Fruit fly (Drosophila melanogaster) whole organism, embryonic: ENCODE results near the gene E2f1.

Source experiments
- CG11696 ChIP-seq: fragments of 200-800 bp; sonication (Bioruptor generic); IDR thresholded peaks from 2 replicates; pipeline ENCODE4 v1.3.6; 2022; ENCODE audit warnings: missing biosample characterization, missing genetic modification characterization
- CG11723 ChIP-seq: fragments of 200-800 bp; sonication (Bioruptor generic); optimal IDR thresholded peaks from 2 replicates; lab custom pipeline; 2017; ENCODE audit warnings: missing biosample characterization, mild to moderate bottlenecking, missing genetic modification characterization
- CG13123 ChIP-seq: fragments of 200-800 bp; sonication (Bioruptor generic); optimal IDR thresholded peaks from 2 replicates; lab custom pipeline; 2016; ENCODE audit warnings: missing biosample characterization, missing genetic modification characterization
- CG13287 ChIP-seq: fragments of 200-800 bp; sonication (Bioruptor generic); IDR thresholded peaks from 2 replicates; pipeline ENCODE4 v1.3.6; 2022; ENCODE audit warnings: missing biosample characterization, missing genetic modification characterization; ENCODE audit not compliant: partially characterized antibody
- CG15514 ChIP-seq: fragments of 200-800 bp; sonication (Bioruptor generic); optimal IDR thresholded peaks from 3 replicates; lab custom pipeline; 2017; ENCODE audit warnings: missing biosample characterization, missing genetic modification characterization, mild to moderate bottlenecking, moderate library complexity, missing genetic modification reagents
- CG16815 ChIP-seq: fragments of 200-800 bp; sonication (Bioruptor generic); optimal IDR thresholded peaks from 3 replicates; lab custom pipeline; 2017; ENCODE audit warnings: missing biosample characterization, mild to moderate bottlenecking, missing genetic modification characterization
- CG17186 ChIP-seq: fragments of 200-800 bp; sonication (Bioruptor generic); optimal IDR thresholded peaks from 3 replicates; lab custom pipeline; 2017; ENCODE audit warnings: missing biosample characterization, missing genetic modification reagents, missing genetic modification characterization
- CG17912 ChIP-seq: fragments of 200-800 bp; sonication (Bioruptor generic); optimal IDR thresholded peaks from 2 replicates; lab custom pipeline; 2018; ENCODE audit warnings: missing biosample characterization, mild to moderate bottlenecking, missing genetic modification characterization
- CG18599 ChIP-seq: fragments of 200-800 bp; sonication (Bioruptor generic); optimal IDR thresholded peaks from 3 replicates; lab custom pipeline; 2017; ENCODE audit warnings: missing biosample characterization, missing genetic modification characterization, mild to moderate bottlenecking, moderate library complexity, missing genetic modification reagents
- CG18764 ChIP-seq: fragments of 200-800 bp; sonication (Bioruptor generic); optimal IDR thresholded peaks from 3 replicates; lab custom pipeline; 2016; ENCODE audit warnings: missing biosample characterization, missing genetic modification characterization
- CG2889 ChIP-seq: fragments of 200-800 bp; sonication (Bioruptor generic); IDR thresholded peaks from 3 replicates; pipeline ENCODE4 v1.3.6; 2022; ENCODE audit warnings: missing biosample characterization, missing genetic modification characterization
- CG31388 ChIP-seq: fragments of 200-800 bp; sonication (Bioruptor generic); optimal IDR thresholded peaks from 2 replicates; lab custom pipeline; 2016; ENCODE audit warnings: missing biosample characterization, missing genetic modification characterization
- CG3838 ChIP-seq: fragments of 200-800 bp; sonication (Bioruptor generic); optimal IDR thresholded peaks from 3 replicates; lab custom pipeline; 2016; ENCODE audit warnings: missing biosample characterization, missing genetic modification characterization
- CG4282 ChIP-seq: fragments of 200-800 bp; sonication (Bioruptor generic); optimal IDR thresholded peaks from 2 replicates; lab custom pipeline; 2016; ENCODE audit warnings: missing biosample characterization, missing genetic modification characterization
- CG4730 ChIP-seq: fragments of 200-800 bp; sonication (Bioruptor generic); IDR thresholded peaks from 2 replicates; pipeline ENCODE4 v1.3.6; 2022; ENCODE audit warnings: missing biosample characterization, missing genetic modification characterization
- CG4854 ChIP-seq: fragments of 200-800 bp; sonication (Bioruptor generic); optimal IDR thresholded peaks from 2 replicates; lab custom pipeline; 2016; ENCODE audit warnings: missing biosample characterization, missing genetic modification characterization, inconsistent platforms
- CG6765 ChIP-seq: fragments of 200-800 bp; sonication (Bioruptor generic); optimal IDR thresholded peaks from 3 replicates; lab custom pipeline; 2017; ENCODE audit warnings: missing biosample characterization, mild to moderate bottlenecking, missing genetic modification characterization
- CG9932 ChIP-seq: fragments of 200-800 bp; sonication (Bioruptor generic); IDR thresholded peaks from 2 replicates; pipeline ENCODE4 v1.3.6; 2022; ENCODE audit warnings: missing biosample characterization, missing genetic modification characterization
- Camta ChIP-seq: fragments of 200-800 bp; sonication (Bioruptor generic); optimal IDR thresholded peaks from 2 replicates; lab custom pipeline; 2016; ENCODE audit warnings: missing biosample characterization, missing genetic modification characterization
- D ChIP-seq, 2 experiments: fragments of 200-800 bp in 1 of 2; fragments of >200 bp in 1 of 2; sonication (Bioruptor generic) in 1 of 2; optimal IDR thresholded peaks; 2 replicates in 1 of 2; 3 replicates in 1 of 2; lab custom pipeline; 2017; ENCODE audit warnings: mild to moderate bottlenecking in 1 of 2, missing biosample characterization in 1 of 2, missing genetic modification characterization in 1 of 2, missing genetic modification reagents in 1 of 2
- D19A ChIP-seq: fragments of 200-800 bp; optimal IDR thresholded peaks from 3 replicates; lab custom pipeline; 2019; ENCODE audit warnings: missing biosample characterization, mild to moderate bottlenecking, missing genetic modification characterization, moderate library complexity
- D19B ChIP-seq: fragments of 200-800 bp; sonication (Bioruptor generic); optimal IDR thresholded peaks from 2 replicates; lab custom pipeline; 2017; ENCODE audit warnings: missing biosample characterization, mild to moderate bottlenecking, missing genetic modification characterization
- Ets65A ChIP-seq: fragments of 200-800 bp; sonication (Bioruptor generic); peaks from one replicate; lab custom pipeline; 2016; ENCODE audit warnings: missing biosample characterization, missing genetic modification characterization
- Mrtf ChIP-seq: fragments of 200-800 bp; sonication (Bioruptor generic); IDR thresholded peaks from 3 replicates; pipeline ENCODE4 v1.3.6; 2022; ENCODE audit warnings: missing biosample characterization, missing genetic modification characterization
- Oli ChIP-seq: fragments of 200-800 bp; sonication (Bioruptor generic); optimal IDR thresholded peaks from 2 replicates; lab custom pipeline; 2018; ENCODE audit warnings: missing biosample characterization, mild to moderate bottlenecking, missing genetic modification characterization, moderate library complexity
- PHDP ChIP-seq: fragments of 200-800 bp; sonication (Bioruptor generic); optimal IDR thresholded peaks from 3 replicates; lab custom pipeline; 2018; ENCODE audit warnings: missing biosample characterization, mild to moderate bottlenecking, missing genetic modification characterization, moderate library complexity
- Scr ChIP-seq: fragments of 200-800 bp; sonication (Bioruptor generic); IDR thresholded peaks from 2 replicates; pipeline ENCODE4 v1.3.6; 2022; ENCODE audit warnings: missing biosample characterization, missing genetic modification characterization; ENCODE audit not compliant: partially characterized antibody
- ac ChIP-seq: fragments of 200-800 bp; sonication (Bioruptor generic); optimal IDR thresholded peaks from 3 replicates; lab custom pipeline; 2017; ENCODE audit warnings: missing biosample characterization, mild to moderate bottlenecking, missing genetic modification characterization
- ap ChIP-seq: fragments of 200-800 bp; sonication (Bioruptor generic); IDR thresholded peaks from 2 replicates; pipeline ENCODE4 v1.3.6; 2022; ENCODE audit warnings: missing biosample characterization, missing genetic modification characterization
- cato ChIP-seq: fragments of 200-800 bp; sonication (Bioruptor generic); optimal IDR thresholded peaks from 2 replicates; lab custom pipeline; 2016; ENCODE audit warnings: missing biosample characterization, missing genetic modification characterization, borderline replicate concordance
- chm ChIP-seq: fragments of 200-800 bp; sonication (Bioruptor generic); IDR thresholded peaks from 2 replicates; pipeline ENCODE4 v1.3.6; 2022; ENCODE audit warnings: missing biosample characterization, missing genetic modification characterization
- danr ChIP-seq: fragments of 200-800 bp; sonication (Bioruptor generic); IDR thresholded peaks from 2 replicates; pipeline ENCODE4 v1.3.6; 2022; ENCODE audit warnings: missing biosample characterization, missing genetic modification characterization
- emc ChIP-seq: fragments of 200-800 bp; sonication (Bioruptor generic); optimal IDR thresholded peaks from 2 replicates; lab custom pipeline; 2016; ENCODE audit warnings: missing biosample characterization, missing genetic modification characterization
- fd96Cb ChIP-seq: fragments of 200-800 bp; sonication (Bioruptor generic); optimal IDR thresholded peaks from 2 replicates; lab custom pipeline; 2018; ENCODE audit warnings: missing biosample characterization, mild to moderate bottlenecking, missing genetic modification characterization, moderate library complexity
- insv ChIP-seq, 2 experiments: fragments of 200-800 bp; sonication (Bioruptor generic); optimal IDR thresholded peaks; 3 replicates each; lab custom pipeline; 2016 to 2018; ENCODE audit warnings: missing biosample characterization in 2 of 2, missing genetic modification characterization in 2 of 2
- inv ChIP-seq: fragments of 200-800 bp; sonication (Bioruptor generic); IDR thresholded peaks from 2 replicates; pipeline ENCODE4 v1.3.6; 2022; ENCODE audit warnings: missing biosample characterization, missing genetic modification characterization; ENCODE audit not compliant: partially characterized antibody
- lab ChIP-seq: fragments of 200-800 bp; sonication (Bioruptor generic); optimal IDR thresholded peaks from 3 replicates; lab custom pipeline; 2017; ENCODE audit warnings: missing biosample characterization, missing genetic modification characterization, mild to moderate bottlenecking, moderate library complexity, missing genetic modification reagents
- lmd ChIP-seq: fragments of 200-800 bp; sonication (Bioruptor generic); IDR thresholded peaks from 2 replicates; pipeline ENCODE4 v1.3.6; 2022; ENCODE audit warnings: missing biosample characterization, missing genetic modification characterization
- mld ChIP-seq: fragments of 200-800 bp; sonication (Bioruptor generic); IDR thresholded peaks from 3 replicates; pipeline ENCODE4 v1.3.6; 2022; ENCODE audit warnings: missing biosample characterization, missing genetic modification characterization; ENCODE audit not compliant: partially characterized antibody
- otp ChIP-seq: fragments of 200-800 bp; sonication (Bioruptor generic); IDR thresholded peaks from 3 replicates; pipeline ENCODE4, ENCODE4 v1.3.6; 2022; ENCODE audit warnings: missing biosample characterization, missing genetic modification characterization
- pan ChIP-seq, 4 experiments: fragments of >200 bp in 3 of 4; fragments of 200-800 bp in 1 of 4; sonication (Bioruptor generic) in 1 of 4; optimal IDR thresholded peaks in 3 of 4; IDR thresholded peaks in 1 of 4; 2 replicates each; pipeline versions ENCODE4 v1.3.6 to Lab custom; 2017 to 2022; ENCODE audit warnings: missing biosample characterization in 2 of 4, missing genetic modification characterization in 2 of 4, mixed read lengths in 1 of 4
- pfk ChIP-seq: fragments of 200-800 bp; sonication (Bioruptor generic); optimal IDR thresholded peaks from 2 replicates; lab custom pipeline; 2018; ENCODE audit warnings: missing biosample characterization, mild to moderate bottlenecking, missing genetic modification characterization, moderate library complexity
- schlank ChIP-seq: fragments of 200-800 bp; sonication (Bioruptor generic); optimal IDR thresholded peaks from 2 replicates; lab custom pipeline; 2018; ENCODE audit warnings: missing biosample characterization, mild to moderate bottlenecking, missing genetic modification characterization
- sens-2 ChIP-seq: fragments of 200-800 bp; sonication (Bioruptor generic); IDR thresholded peaks from 2 replicates; pipeline ENCODE4 v1.3.6; 2022; ENCODE audit warnings: missing biosample characterization, missing genetic modification characterization
- sim ChIP-seq: fragments of 200-800 bp; sonication (Bioruptor generic); IDR thresholded peaks from 2 replicates; pipeline ENCODE4 v1.3.6; 2022; ENCODE audit warnings: missing biosample characterization, missing genetic modification characterization
- tgo ChIP-seq: fragments of 200-800 bp; sonication (Bioruptor generic); IDR thresholded peaks from 3 replicates; pipeline ENCODE4 v1.3.6; 2022; ENCODE audit warnings: missing biosample characterization, missing genetic modification characterization
- trh ChIP-seq: fragments of 200-800 bp; sonication (Bioruptor generic); optimal IDR thresholded peaks from 2 replicates; lab custom pipeline; 2016; ENCODE audit warnings: missing biosample characterization, missing genetic modification characterization
- ttk ChIP-seq: fragments of 200-800 bp; sonication (Bioruptor generic); IDR thresholded peaks from 2 replicates; pipeline ENCODE4 v2.1.2; 2022; ENCODE audit warnings: missing biosample characterization, missing genetic modification characterization
- twi ChIP-seq: fragments of 200-800 bp; optimal IDR thresholded peaks from 2 replicates; lab custom pipeline; 2019; ENCODE audit warnings: missing biosample characterization, mild to moderate bottlenecking, missing genetic modification characterization, moderate library complexity
- zen ChIP-seq: fragments of 200-800 bp; sonication (Bioruptor generic); optimal IDR thresholded peaks from 3 replicates; lab custom pipeline; 2018; ENCODE audit warnings: missing biosample characterization, mild to moderate bottlenecking, missing genetic modification characterization, moderate library complexity

Gene E2f1

dm6 chr3R:21613322-21613807, 47.3 kb downstream of the E2f1 start (continued):
- TF ChIP-seq CG18599 (peak; percentile 88), insv (GFP tag; optimal IDR thresholded peaks at IDR 0.05; lab: Kevin White, UChicago) (peak in 1 of 2 experiments; percentile 70), CG4282 (GFP tag; lab: Kevin White, UChicago) (peak; percentile 1), cato (GFP tag; lab: Kevin White, UChicago) (peak; percentile 34), chm (no peak), sens-2 (GFP tag; lab: Robert Waterston, UW) (no peak), otp (GFP tag; lab: Robert Waterston, UW) (no peak), CG16815 (GFP tag; lab: Kevin White, UChicago) (no peak), ttk (GFP tag; lab: Robert Waterston, UW) (no peak), lmd (GFP tag; lab: Robert Waterston, UW) (no peak), CG6765 (GFP tag; lab: Kevin White, UChicago) (peak; percentile 80), ap (GFP tag; lab: Robert Waterston, UW) (no peak), ac (GFP tag; lab: Kevin White, UChicago) (peak; percentile 83), danr (GFP tag; lab: Robert Waterston, UW) (no peak), emc (peak; percentile 11), CG31388 (no peak), CG9932 (GFP tag; lab: Robert Waterston, UW) (no peak), Oli (tag; lab: Kevin White, UChicago) (no peak), D (optimal IDR thresholded peaks at IDR 0.05; lab: Kevin White, UChicago) (peak; percentile 85), D (GFP tag; optimal IDR thresholded peaks at IDR 0.05; lab: Kevin White, UChicago) (peak; percentile 86), PHDP (tag; lab: Kevin White, UChicago) (peak; percentile 61), D19A (tag; lab: Kevin White, UChicago) (peak; percentile 65), Ets65A (GFP tag; lab: Kevin White, UChicago) (no peak), pan (optimal IDR thresholded peaks at IDR 0.05; lab: Kevin White, UChicago) (no peak), pan (GFP tag; optimal IDR thresholded peaks at IDR 0.05 in 1 of 2, IDR thresholded peaks at IDR 0.05 in 1 of 2) (no peak), CG13287 (GFP tag; lab: Robert Waterston, UW) (no peak), CG4854 (GFP tag; lab: Kevin White, UChicago) (peak; percentile 74), Camta (peak; percentile 71), CG2889 (GFP tag; lab: Robert Waterston, UW) (no peak), CG18764 (GFP tag; lab: Kevin White, UChicago) (peak; percentile 72), twi (tag; lab: Kevin White, UChicago) (peak; percentile 98), D19B (no peak), tgo (GFP tag; lab: Robert Waterston, UW) (no peak), mld (GFP tag; lab: Robert Waterston, UW) (no peak), pfk (peak; percentile 75), CG11723 (peak; percentile 69), CG3838 (GFP tag; lab: Kevin White, UChicago) (peak; percentile 79), schlank (tag; lab: Kevin White, UChicago) (peak; percentile 75), sim (GFP tag; lab: Robert Waterston, UW) (no peak), zen (tag; lab: Kevin White, UChicago) (peak; percentile 79), CG17186 (GFP tag; lab: Kevin White, UChicago) (peak; percentile 82), Mrtf (no peak), fd96Cb (tag; lab: Kevin White, UChicago) (no peak), lab (GFP tag; lab: Kevin White, UChicago) (peak; percentile 90), CG11696 (GFP tag; lab: Robert Waterston, UW) (no peak), CG17912 (GFP tag; lab: Kevin White, UChicago) (peak; percentile 83), CG15514 (GFP tag; lab: Kevin White, UChicago) (peak; percentile 73), inv (no peak), Scr (GFP tag; lab: Robert Waterston, UW) (no peak), CG4730 (GFP tag; lab: Robert Waterston, UW) (no peak), trh (GFP tag; lab: Kevin White, UChicago) (peak; percentile 34), CG13123 (GFP tag; lab: Kevin White, UChicago) (peak; percentile 88)
